Fruit fly (Drosophila melanogaster): ENCODE results near the gene CG33764.

Gene CG33764

dm6 chr3L:4259102-4259558 lies 8.2 kb downstream of the CG33764 start, which contains the start of the genes CG15011 and CG1309 (continued):
- TF ChIP-seq CG1233 (GFP tag; optimal IDR thresholded peaks at IDR 0.05), result peak; percentile 71
- TF ChIP-seq Dbx (GFP tag; IDR thresholded peaks at IDR 0.05), result peak; percentile 72
- no peak for TF ChIP-seq Hr39 (optimal IDR thresholded peaks at IDR 0.05)
- TF ChIP-seq CG1832 (GFP tag; optimal IDR thresholded peaks at IDR 0.05), result no peak
- TF ChIP-seq otp (GFP tag; IDR thresholded peaks at IDR 0.05), result peak; percentile 70; the same call in 2 of the 3 replicates
- TF ChIP-seq CG1647 (GFP tag; optimal IDR thresholded peaks at IDR 0.05), result peak; percentile 81
- no peak for TF ChIP-seq yki (optimal IDR thresholded peaks at IDR 0.05)
- TF ChIP-seq gce (GFP tag; IDR thresholded peaks at IDR 0.05), result no peak
- peak; percentile 86 for TF ChIP-seq Bteb2 (GFP tag; optimal IDR thresholded peaks at IDR 0.05)
- peak; percentile 63 for TF ChIP-seq wor (GFP tag; IDR thresholded peaks at IDR 0.05)
- peak; percentile 92 for TF ChIP-seq sug (tag; optimal IDR thresholded peaks at IDR 0.05)
- no peak for TF ChIP-seq bigmax (GFP tag; optimal IDR thresholded peaks at IDR 0.05)
- peak; percentile 87 for TF ChIP-seq phol (tag; optimal IDR thresholded peaks at IDR 0.05)
- peak; percentile 16 for TF ChIP-seq CG10431 (GFP tag; optimal IDR thresholded peaks at IDR 0.05)
- peak; percentile 74 for TF ChIP-seq repo (GFP tag; optimal IDR thresholded peaks at IDR 0.05)
- no peak for TF ChIP-seq z (GFP tag; IDR thresholded peaks at IDR 0.05)
- peak; percentile 67 for TF ChIP-seq Oli (tag; optimal IDR thresholded peaks at IDR 0.05)
- no peak for TF ChIP-seq CG8478 (optimal IDR thresholded peaks at IDR 0.05)
- TF ChIP-seq Bgb (GFP tag; IDR thresholded peaks at IDR 0.05; ENCODE audit: partially characterized antibody), result no peak; the same call in 1 of the 2 replicates
- TF ChIP-seq mld (GFP tag; IDR thresholded peaks at IDR 0.05; ENCODE audit: partially characterized antibody), result no peak
- peak; percentile 79 for TF ChIP-seq ttk (GFP tag; IDR thresholded peaks at IDR 0.05)
- peak; percentile 83 for TF ChIP-seq CG14441 (GFP tag; IDR thresholded peaks at IDR 0.05)
- no peak for TF ChIP-seq fd64A (GFP tag; optimal IDR thresholded peaks at IDR 0.05)
- peak; percentile 40 for TF ChIP-seq CG8281 (tag; optimal IDR thresholded peaks at IDR 0.05)
- TF ChIP-seq HLH54F (GFP tag; optimal IDR thresholded peaks at IDR 0.05), result peak; percentile 90
- peak; percentile 71 for TF ChIP-seq CG14014 (GFP tag; IDR thresholded peaks at IDR 0.05)
- TF ChIP-seq YL-1 (GFP tag; optimal IDR thresholded peaks at IDR 0.05), result peak; percentile 90
- peak; percentile 81 for TF ChIP-seq CG4820 (GFP tag; optimal IDR thresholded peaks at IDR 0.05)
- no peak for TF ChIP-seq CG6791 (GFP tag; IDR thresholded peaks at IDR 0.05; ENCODE audit: partially characterized antibody)
- no peak for TF ChIP-seq ash1 (GFP tag; optimal IDR thresholded peaks at IDR 0.05)
- no peak for TF ChIP-seq prd (optimal IDR thresholded peaks at IDR 0.05)
- TF ChIP-seq prd (GFP tag; IDR thresholded peaks at IDR 0.05), result peak; percentile 88
- peak; percentile 39 for TF ChIP-seq run (tag; optimal IDR thresholded peaks at IDR 0.05)
- peak; percentile 56 for TF ChIP-seq H2.0 (GFP tag; IDR thresholded peaks at IDR 0.05)
- peak; percentile 84 for TF ChIP-seq vvl (GFP tag; IDR thresholded peaks at IDR 0.05)
- TF ChIP-seq p53 (GFP tag; optimal IDR thresholded peaks at IDR 0.05), result peak; percentile 53
- peak; percentile 78 for TF ChIP-seq CG13296 (GFP tag; optimal IDR thresholded peaks at IDR 0.05)
- peak; percentile 82 for TF ChIP-seq CG12744 (GFP tag; optimal IDR thresholded peaks at IDR 0.05)
- peak; percentile 75 for TF ChIP-seq CG5245 (GFP tag; optimal IDR thresholded peaks at IDR 0.05)
- no peak for TF ChIP-seq Dip2 (GFP tag; IDR thresholded peaks at IDR 0.05)
- peak; percentile 51 for TF ChIP-seq CG31388 (GFP tag; optimal IDR thresholded peaks at IDR 0.05)
- peak; percentile 49 for TF ChIP-seq CG6683 (GFP tag; optimal IDR thresholded peaks at IDR 0.05)
- no peak for TF ChIP-seq tna (GFP tag; IDR thresholded peaks at IDR 0.05; ENCODE audit: partially characterized antibody)
- TF ChIP-seq CG4424 (GFP tag; optimal IDR thresholded peaks at IDR 0.05), result peak; percentile 86
- peak; percentile 56 for TF ChIP-seq salm (tag; optimal IDR thresholded peaks at IDR 0.05)
- TF ChIP-seq ken (GFP tag; IDR thresholded peaks at IDR 0.05), result peak; percentile 74; the same call in 2 of the 3 replicates
- no peak for TF ChIP-seq vnd (GFP tag; IDR thresholded peaks at IDR 0.05; ENCODE audit: partially characterized antibody)
- peak; percentile 97 for TF ChIP-seq MBD-R2 (GFP tag; IDR thresholded peaks at IDR 0.05)
- peak; percentile 63 for TF ChIP-seq CG17385 (GFP tag; optimal IDR thresholded peaks at IDR 0.05)
- peak; percentile 70 for TF ChIP-seq CG18476 (GFP tag; optimal IDR thresholded peaks at IDR 0.05)
- TF ChIP-seq CG2889 (GFP tag; IDR thresholded peaks at IDR 0.05), result peak; percentile 74; the same call in 2 of the 3 replicates
- TF ChIP-seq MTF-1 (GFP tag; optimal IDR thresholded peaks at IDR 0.05; ENCODE audit: borderline replicate concordance), result no peak
